Worm (Caenorhabditis elegans) whole organism, L1 larva: ENCODE measurements around the gene T01D1.8.

Experiments used
- C34B4.2 ChIP-seq: sonication (generic microtip); optimal IDR thresholded peaks from 2 replicates; lab custom pipeline; 2017; ENCODE audit warnings: mild to moderate bottlenecking, missing genetic modification characterization, missing compliant biosample characterization
- Y116A8C.19 ChIP-seq: sonication (generic microtip); optimal IDR thresholded peaks from 2 replicates; lab custom pipeline; 2016; ENCODE audit warnings: missing compliant biosample characterization, missing genetic modification characterization, borderline replicate concordance
- ama-1 ChIP-seq: fragments of 150-350 bp; optimal IDR thresholded peaks from 2 replicates; lab custom pipeline; 2014
- ceh-82 ChIP-seq, 3 experiments: fragments of 150-350 bp in 1 of 3; sonication (generic microtip) in 2 of 3; optimal IDR thresholded peaks; 2 replicates each; lab custom pipeline; 2014 to 2017; ENCODE audit warnings: missing biosample characterization in 3 of 3, missing genetic modification characterization in 3 of 3
- ceh-90 ChIP-seq: sonication (generic microtip); optimal IDR thresholded peaks from 2 replicates; lab custom pipeline; 2016; ENCODE audit warnings: missing genetic modification characterization, missing compliant biosample characterization
- dsc-1 ChIP-seq: sonication (generic microtip); optimal IDR thresholded peaks from 2 replicates; lab custom pipeline; 2016; ENCODE audit warnings: mild to moderate bottlenecking, missing genetic modification characterization, missing compliant biosample characterization
- efl-1 ChIP-seq, 4 experiments: fragments of 150-350 bp; optimal IDR thresholded peaks in 3 of 4; peaks in 1 of 4; 1 replicate in 1 of 4; 2 replicates in 3 of 4; lab custom pipeline; 2014; ENCODE audit warnings: missing biosample characterization in 2 of 4, missing genetic modification characterization in 2 of 4, missing genetic modification reagents in 2 of 4
- efl-3 ChIP-seq: fragments of 200-800 bp; sonication (Bioruptor generic); optimal IDR thresholded peaks from 2 replicates; lab custom pipeline; 2018; ENCODE audit warnings: mild to moderate bottlenecking, missing genetic modification characterization, missing compliant biosample characterization
- egl-27 ChIP-seq, 2 experiments: fragments of 150-350 bp in 1 of 2; sonication (generic microtip); optimal IDR thresholded peaks; 3 replicates each; lab custom pipeline; 2017 to 2018; ENCODE audit warnings: missing biosample characterization in 2 of 2, missing genetic modification characterization in 2 of 2, missing genetic modification reagents in 2 of 2
- elt-2 ChIP-seq: sonication (generic microtip); optimal IDR thresholded peaks from 2 replicates; lab custom pipeline; 2016; ENCODE audit warnings: missing genetic modification characterization, mild to moderate bottlenecking, inconsistent platforms, missing compliant biosample characterization, missing genetic modification reagents
- ets-5 ChIP-seq: fragments of 200-800 bp; sonication (Bioruptor generic); IDR thresholded peaks from 2 replicates; pipeline ENCODE4 v1.3.6; 2022; ENCODE audit warnings: missing genetic modification characterization, missing compliant biosample characterization
- fkh-10 ChIP-seq: sonication (generic microtip); optimal IDR thresholded peaks from 2 replicates; lab custom pipeline; 2017; ENCODE audit warnings: missing biosample characterization, missing genetic modification reagents, missing genetic modification characterization
- fkh-4 ChIP-seq: sonication (generic microtip); optimal IDR thresholded peaks from 2 replicates; lab custom pipeline; 2016; ENCODE audit warnings: missing compliant biosample characterization, missing genetic modification characterization, borderline replicate concordance
- fkh-8 ChIP-seq: sonication (generic microtip); optimal IDR thresholded peaks from 2 replicates; lab custom pipeline; 2016; ENCODE audit warnings: mild to moderate bottlenecking, missing genetic modification characterization, missing compliant biosample characterization
- fos-1 ChIP-seq: fragments of 150-350 bp; optimal IDR thresholded peaks from 2 replicates; lab custom pipeline; 2014; ENCODE audit warnings: missing biosample characterization, missing genetic modification characterization
- hpl-2 ChIP-seq: fragments of 150-350 bp; optimal IDR thresholded peaks from 2 replicates; lab custom pipeline; 2014; ENCODE audit warnings: missing biosample characterization, missing genetic modification reagents, missing genetic modification characterization
- isw-1 ChIP-seq: fragments of 200-800 bp; sonication (Bioruptor generic); IDR thresholded peaks from 2 replicates; pipeline ENCODE4 v1.3.6; 2022; ENCODE audit warnings: missing genetic modification characterization, missing compliant biosample characterization
- lin-13 ChIP-seq: fragments of 150-350 bp; optimal IDR thresholded peaks from 2 replicates; lab custom pipeline; 2014; ENCODE audit warnings: missing biosample characterization, missing genetic modification reagents, missing genetic modification characterization
- lin-14 ChIP-seq: fragments of 200-800 bp; sonication (Bioruptor generic); optimal IDR thresholded peaks from 2 replicates; lab custom pipeline; 2018; ENCODE audit warnings: mild to moderate bottlenecking, missing genetic modification characterization, moderate library complexity, missing compliant biosample characterization
- lin-15B ChIP-seq: fragments of 150-350 bp; sonication (generic microtip); optimal IDR thresholded peaks from 3 replicates; lab custom pipeline; 2014; ENCODE audit warnings: missing biosample characterization, missing genetic modification characterization
- lin-35 ChIP-seq, 2 experiments: fragments of 150-350 bp; optimal IDR thresholded peaks; 2 replicates each; lab custom pipeline; 2014; ENCODE audit warnings: missing biosample characterization in 2 of 2, missing genetic modification characterization in 2 of 2, missing genetic modification reagents in 2 of 2
- lin-39 ChIP-seq: fragments of 150-350 bp; optimal IDR thresholded peaks from 2 replicates; lab custom pipeline; 2014; ENCODE audit warnings: missing biosample characterization, missing genetic modification reagents, missing genetic modification characterization
- lir-3 ChIP-seq: sonication (generic microtip); optimal IDR thresholded peaks from 2 replicates; lab custom pipeline; 2016; ENCODE audit warnings: mild to moderate bottlenecking, missing genetic modification characterization, moderate library complexity, missing compliant biosample characterization; ENCODE audit not compliant: poor library complexity
- mab-9 ChIP-seq: fragments of 200-800 bp; sonication (Bioruptor generic); IDR thresholded peaks from 2 replicates; pipeline ENCODE4 v1.3.6; 2022; ENCODE audit warnings: missing genetic modification reagents, missing genetic modification characterization, missing compliant biosample characterization
- mdl-1 ChIP-seq, 2 experiments: fragments of 150-350 bp; optimal IDR thresholded peaks; 2 replicates each; lab custom pipeline; 2014 to 2017; ENCODE audit warnings: missing biosample characterization in 2 of 2, missing genetic modification characterization in 2 of 2, inconsistent platforms in 1 of 2
- mef-2 ChIP-seq: fragments of 150-350 bp; optimal IDR thresholded peaks from 2 replicates; lab custom pipeline; 2014; ENCODE audit warnings: missing biosample characterization, missing genetic modification characterization
- nhr-19 ChIP-seq: fragments of 200-800 bp; sonication (Bioruptor generic); conservative IDR thresholded peaks from 2 replicates; pipeline ENCODE4 v1.3.6; 2022; ENCODE audit warnings: missing genetic modification characterization, missing compliant biosample characterization
- nhr-237 ChIP-seq: fragments of 150-350 bp; optimal IDR thresholded peaks from 2 replicates; lab custom pipeline; 2014; ENCODE audit warnings: missing biosample characterization, missing genetic modification characterization
- nhr-28 ChIP-seq: fragments of 150-350 bp; optimal IDR thresholded peaks from 2 replicates; lab custom pipeline; 2014; ENCODE audit warnings: missing biosample characterization, missing genetic modification characterization
- nhr-71 ChIP-seq: sonication (generic microtip); optimal IDR thresholded peaks from 2 replicates; lab custom pipeline; 2016; ENCODE audit warnings: mild to moderate bottlenecking, missing genetic modification characterization, moderate library complexity, missing compliant biosample characterization
- nhr-76 ChIP-seq: sonication (generic microtip); optimal IDR thresholded peaks from 2 replicates; lab custom pipeline; 2017; ENCODE audit warnings: missing biosample characterization, missing genetic modification characterization
- nhr-77 ChIP-seq: fragments of 150-350 bp; optimal IDR thresholded peaks from 2 replicates; lab custom pipeline; 2014; ENCODE audit warnings: missing biosample characterization, missing genetic modification characterization
- pag-3 ChIP-seq: sonication (generic microtip); optimal IDR thresholded peaks from 2 replicates; lab custom pipeline; 2017; ENCODE audit warnings: missing genetic modification characterization, mild to moderate bottlenecking, missing compliant biosample characterization, antibody characterized with exemption, borderline replicate concordance; ENCODE audit not compliant: insufficient read depth
- pax-3 ChIP-seq: fragments of 200-800 bp; sonication (Bioruptor generic); optimal IDR thresholded peaks from 2 replicates; lab custom pipeline; 2018; ENCODE audit warnings: mild to moderate bottlenecking, missing genetic modification characterization, moderate library complexity, missing compliant biosample characterization
- pqm-1 ChIP-seq: sonication (generic microtip); optimal IDR thresholded peaks from 3 replicates; lab custom pipeline; 2017; ENCODE audit warnings: missing biosample characterization, missing genetic modification characterization
- rnt-1 ChIP-seq: sonication (generic microtip); optimal IDR thresholded peaks from 2 replicates; lab custom pipeline; 2016; ENCODE audit warnings: mild to moderate bottlenecking, missing genetic modification characterization, moderate library complexity, missing compliant biosample characterization
- skn-1 ChIP-seq: fragments of 150-350 bp; optimal IDR thresholded peaks from 2 replicates; lab custom pipeline; 2014; ENCODE audit warnings: missing biosample characterization, missing genetic modification characterization
- snu-23 ChIP-seq: sonication (generic microtip); optimal IDR thresholded peaks from 2 replicates; lab custom pipeline; 2016; ENCODE audit warnings: missing genetic modification characterization, missing compliant biosample characterization
- sox-4 ChIP-seq: sonication (generic microtip); optimal IDR thresholded peaks from 2 replicates; lab custom pipeline; 2016; ENCODE audit warnings: missing genetic modification characterization, missing compliant biosample characterization
- sup-37 ChIP-seq: fragments of 200-800 bp; sonication (Bioruptor generic); optimal IDR thresholded peaks from 2 replicates; lab custom pipeline; 2018; ENCODE audit warnings: mild to moderate bottlenecking, missing genetic modification characterization, missing compliant biosample characterization
- tlp-1 ChIP-seq: fragments of 150-350 bp; optimal IDR thresholded peaks from 2 replicates; lab custom pipeline; 2014; ENCODE audit warnings: missing biosample characterization, missing genetic modification characterization
- unc-62 ChIP-seq: fragments of 150-350 bp; optimal IDR thresholded peaks from 2 replicates; lab custom pipeline; 2014; ENCODE audit warnings: missing biosample characterization, missing genetic modification reagents, missing genetic modification characterization
- unc-98 ChIP-seq: fragments of 200-800 bp; sonication (Bioruptor generic); IDR thresholded peaks from 2 replicates; pipeline ENCODE4 v1.3.6; 2022; ENCODE audit warnings: missing genetic modification characterization, missing compliant biosample characterization
- xbp-1 ChIP-seq: sonication (generic microtip); optimal IDR thresholded peaks from 2 replicates; lab custom pipeline; 2016; ENCODE audit warnings: missing genetic modification characterization, missing compliant biosample characterization
- ztf-11 ChIP-seq, 2 experiments: sonication (generic microtip); optimal IDR thresholded peaks; 2 replicates each; lab custom pipeline; 2016 to 2017; ENCODE audit warnings: missing genetic modification characterization in 2 of 2, missing biosample characterization in 1 of 2, missing compliant biosample characterization in 1 of 2
- ztf-4 ChIP-seq: fragments of 150-350 bp; optimal IDR thresholded peaks from 2 replicates; lab custom pipeline; 2014; ENCODE audit warnings: missing biosample characterization, missing genetic modification characterization

The T01D1.8 gene

ce11 chrII:221212-221611 is 34.7 kb downstream of the T01D1.8 start (continued):
- no peak for TF ChIP-seq sox-4 (tag; lab: Kevin White, UChicago)
- peak; percentile 33 for TF ChIP-seq lin-15B (tag; lab: Kevin White, UChicago)
- peak; percentile 72 for TF ChIP-seq skn-1
- TF ChIP-seq pax-3 (tag; lab: Kevin White, UChicago) = no peak
- peak; percentile 90 for TF ChIP-seq nhr-71
- peak; percentile 90 for TF ChIP-seq snu-23
- no peak for TF ChIP-seq fkh-4 (tag; lab: Kevin White, UChicago)
- peak; percentile 70 for TF ChIP-seq nhr-19
- TF ChIP-seq lin-13 = peak; percentile 72
- peak; percentile 76 for TF ChIP-seq rnt-1
- peak; percentile 68 for TF ChIP-seq fkh-8 (tag; lab: Kevin White, UChicago)
- peak; percentile 57 for TF ChIP-seq xbp-1
- peak; percentile 26; the same call in 1 of the 2 replicates for TF ChIP-seq isw-1 (GFP tag; lab: Robert Waterston, UW)

DNA sequence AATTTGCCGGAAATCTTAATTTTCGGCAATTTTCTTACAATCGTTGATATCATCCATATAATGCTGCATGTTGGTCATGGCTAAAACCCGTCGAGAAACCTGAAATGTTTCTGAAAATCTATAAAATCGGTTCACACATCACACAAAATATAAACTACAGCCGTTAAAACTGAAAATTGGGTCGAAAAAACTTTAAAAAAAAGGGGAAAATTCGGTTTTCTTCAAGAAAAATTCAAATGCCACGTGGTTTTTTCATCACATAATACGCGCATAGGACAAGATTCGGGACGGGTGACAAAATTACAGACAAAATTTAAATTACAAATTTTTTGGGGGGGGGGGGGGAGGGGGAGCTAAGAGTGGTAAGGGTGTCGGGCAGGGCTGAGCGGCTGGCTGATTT is 46.1 kb downstream of the T01D1.8 start, which contains the start of gene Y43H11AL.1:
Y43H11AL.1 (minus strand) TSS at position 101 of the 400 bp plus-strand sequence.
- no peak for TF ChIP-seq unc-62 (GFP tag; lab: Kevin White, UChicago)
- TF ChIP-seq mab-9 (GFP tag; lab: Robert Waterston, UW) = no peak
- TF ChIP-seq xbp-1 = no peak
- TF ChIP-seq nhr-77 = no peak
- no peak for TF ChIP-seq mef-2 (tag; lab: Kevin White, UChicago)
- TF ChIP-seq nhr-76 (tag; lab: Kevin White, UChicago) = no peak

DNA sequence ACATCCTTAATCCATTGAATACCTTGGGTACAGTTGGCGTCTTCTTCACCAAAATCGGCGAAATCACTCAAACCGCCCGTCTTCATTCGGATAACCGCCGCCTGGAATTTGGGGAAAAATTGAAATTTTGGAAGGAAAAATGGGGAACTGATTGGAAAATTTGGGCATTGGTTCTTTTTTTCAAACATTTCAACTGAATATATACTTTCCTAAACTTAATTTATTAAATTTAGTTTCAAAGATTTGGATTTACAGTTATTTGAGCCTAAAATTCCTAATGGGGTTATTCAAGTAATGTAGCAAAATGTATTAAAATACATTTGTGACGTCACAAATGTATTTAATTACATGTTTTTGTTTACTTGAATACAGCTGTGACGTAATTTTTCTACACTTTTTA is 51.2 kb downstream of the T01D1.8 start, which contains the start of gene laat-1:
laat-1 (minus strand) TSS at position 101 of the 400 bp plus-strand sequence.
- TF ChIP-seq egl-27 (tag; optimal IDR thresholded peaks at IDR 0.05; lab: Kevin White, UChicago) (no peak), mdl-1 (tag; optimal IDR thresholded peaks at IDR 0.05; lab: Kevin White, UChicago) (no peak), lin-14 (no peak), dsc-1 (tag; lab: Kevin White, UChicago) (no peak), fkh-10 (GFP tag; lab: Kevin White, UChicago) (no peak), hpl-2 (GFP tag; lab: Kevin White, UChicago) (no peak), isw-1 (GFP tag; lab: Robert Waterston, UW) (no peak), ztf-4 (tag; lab: Kevin White, UChicago) (no peak), ama-1 (lab: Kevin White, UChicago) (no peak), pag-3 (tag; lab: Kevin White, UChicago) (no peak), ets-5 (GFP tag; lab: Robert Waterston, UW) (no peak), efl-3 (GFP tag; lab: Kevin White, UChicago) (no peak)

DNA sequence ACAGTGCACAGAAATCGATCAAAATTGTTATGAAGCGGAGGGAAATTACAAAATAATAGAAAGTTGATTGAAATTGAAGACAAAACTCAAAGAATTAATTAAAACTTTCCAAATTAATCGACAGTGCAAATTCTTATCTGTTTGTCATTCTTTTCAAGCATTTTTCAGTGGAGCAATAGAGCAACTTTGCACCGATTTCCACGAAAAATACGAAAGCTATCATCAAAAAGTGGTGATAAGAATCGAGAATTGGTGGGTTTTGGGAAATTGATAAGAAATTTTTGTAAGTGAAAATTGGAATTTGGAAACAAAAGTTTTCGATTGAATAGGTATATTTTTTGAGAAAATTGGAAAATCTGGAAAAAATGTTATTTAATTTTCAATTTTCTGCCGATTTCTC is 53.5 kb downstream of the T01D1.8 start:
- TF ChIP-seq skn-1 (no peak), lin-35 (GFP tag; optimal IDR thresholded peaks at IDR 0.05; lab: Kevin White, UChicago) (peak in 1 of 2 experiments; percentile 27), ceh-90 (tag; lab: Kevin White, UChicago) (no peak), lin-13 (no peak), Y116A8C.19 (tag; lab: Kevin White, UChicago) (no peak), lin-39 (no peak), pax-3 (tag; lab: Kevin White, UChicago) (no peak), efl-1 (optimal IDR thresholded peaks at IDR 0.05; lab: Kevin White, UChicago) (peak in 1 of 2 experiments; percentile 7), efl-1 (GFP tag; optimal IDR thresholded peaks at IDR 0.05 in 1 of 2; lab: Kevin White, UChicago) (peak in 1 of 2 experiments; percentile 88), elt-2 (tag; lab: Kevin White, UChicago) (peak; percentile 71), lir-3 (tag; lab: Kevin White, UChicago) (no peak), snu-23 (no peak), nhr-19 (no peak), ceh-82 (tag; optimal IDR thresholded peaks at IDR 0.05; lab: Kevin White, UChicago) (no peak), nhr-71 (no peak), unc-98 (GFP tag; lab: Robert Waterston, UW) (no peak), sup-37 (GFP tag; lab: Kevin White, UChicago) (no peak), nhr-28 (no peak), tlp-1 (no peak), egl-27 (tag; optimal IDR thresholded peaks at IDR 0.05; lab: Kevin White, UChicago) (no peak), fos-1 (tag; lab: Kevin White, UChicago) (no peak), ztf-11 (tag; optimal IDR thresholded peaks at IDR 0.05; lab: Kevin White, UChicago) (no peak), pqm-1 (peak; percentile 99), ama-1 (lab: Kevin White, UChicago) (no peak), fkh-8 (tag; lab: Kevin White, UChicago) (no peak), C34B4.2 (tag; lab: Kevin White, UChicago) (no peak), nhr-237 (tag; lab: Kevin White, UChicago) (no peak)
